Worm (Caenorhabditis elegans) whole organism, L4 larva: ENCODE measurements around the gene R10H10.4.

Source experiments
- F37D6.2 ChIP-seq: sonication (generic microtip); optimal IDR thresholded peaks from 2 replicates; lab custom pipeline; 2016; ENCODE audit warnings: mild to moderate bottlenecking, missing genetic modification characterization, missing compliant biosample characterization
- T20F7.1 ChIP-seq: fragments of 200-800 bp; sonication (Bioruptor generic); optimal IDR thresholded peaks from 2 replicates; lab custom pipeline; 2018; ENCODE audit warnings: mild to moderate bottlenecking, missing genetic modification characterization, missing compliant biosample characterization
- Y48G9A.11 ChIP-seq: fragments of 200-800 bp; sonication (Bioruptor generic); IDR thresholded peaks from 2 replicates; pipeline ENCODE4 v1.3.6; 2022; ENCODE audit warnings: missing genetic modification reagents, missing genetic modification characterization, missing compliant biosample characterization
- ZK546.5 ChIP-seq, 2 experiments: sonication (generic microtip); optimal IDR thresholded peaks; 2 replicates each; lab custom pipeline; 2017; ENCODE audit warnings: missing biosample characterization in 2 of 2, missing genetic modification characterization in 2 of 2
- aly-2 ChIP-seq: sonication (generic microtip); optimal IDR thresholded peaks from 2 replicates; lab custom pipeline; 2018; ENCODE audit warnings: missing biosample characterization, missing genetic modification characterization
- ama-1 ChIP-seq: fragments of 150-350 bp; optimal IDR thresholded peaks from 2 replicates; lab custom pipeline; 2014; ENCODE audit warnings: inconsistent platforms, mixed read lengths
- attf-4 ChIP-seq: sonication (generic microtip); optimal IDR thresholded peaks from 3 replicates; lab custom pipeline; 2017; ENCODE audit warnings: missing biosample characterization, missing genetic modification characterization
- ceh-20 ChIP-seq: fragments of 200-800 bp; sonication (Bioruptor generic); IDR thresholded peaks from 2 replicates; pipeline ENCODE4 v1.3.6; 2022; ENCODE audit warnings: missing genetic modification reagents, missing genetic modification characterization, missing compliant biosample characterization
- ceh-62 ChIP-seq: sonication (generic microtip); optimal IDR thresholded peaks from 2 replicates; lab custom pipeline; 2017; ENCODE audit warnings: missing biosample characterization, missing genetic modification characterization
- ceh-82 ChIP-seq: sonication (generic microtip); optimal IDR thresholded peaks from 2 replicates; lab custom pipeline; 2017; ENCODE audit warnings: missing biosample characterization, missing genetic modification characterization
- cey-2 ChIP-seq: sonication (generic microtip); optimal IDR thresholded peaks from 3 replicates; lab custom pipeline; 2017; ENCODE audit warnings: missing genetic modification characterization, mild to moderate bottlenecking, missing compliant biosample characterization, antibody characterized with exemption, borderline replicate concordance; ENCODE audit not compliant: insufficient read depth
- daf-12 ChIP-seq: fragments of 150-350 bp; optimal IDR thresholded peaks from 2 replicates; lab custom pipeline; 2014; ENCODE audit warnings: missing biosample characterization, missing genetic modification reagents, missing genetic modification characterization
- daf-16 ChIP-seq, 3 experiments: sonication (generic microtip); optimal IDR thresholded peaks; 2 replicates each; lab custom pipeline; 2016 to 2017; ENCODE audit warnings: missing genetic modification characterization in 3 of 3, missing genetic modification reagents in 3 of 3, mild to moderate bottlenecking in 2 of 3, missing compliant biosample characterization in 2 of 3, missing biosample characterization in 1 of 3, moderate library complexity in 1 of 3
- daf-8 ChIP-seq: fragments of 200-800 bp; sonication (Bioruptor generic); IDR thresholded peaks from 2 replicates; pipeline ENCODE4 v1.3.6; 2022; ENCODE audit warnings: missing genetic modification characterization, missing compliant biosample characterization
- dve-1 ChIP-seq: sonication (generic microtip); optimal IDR thresholded peaks from 2 replicates; lab custom pipeline; 2017; ENCODE audit warnings: antibody characterized with exemption, mild to moderate bottlenecking, missing genetic modification characterization, missing compliant biosample characterization; ENCODE audit not compliant: insufficient read depth
- egl-27 ChIP-seq: sonication (generic microtip); optimal IDR thresholded peaks from 3 replicates; lab custom pipeline; 2017; ENCODE audit warnings: missing biosample characterization, missing genetic modification reagents, missing genetic modification characterization
- egl-43 ChIP-seq: fragments of 200-800 bp; sonication (Bioruptor generic); IDR thresholded peaks from 2 replicates; pipeline ENCODE4 v1.3.6; 2022; ENCODE audit warnings: missing genetic modification reagents, missing genetic modification characterization, missing compliant biosample characterization
- fkh-10 ChIP-seq: fragments of 150-350 bp; optimal IDR thresholded peaks from 2 replicates; lab custom pipeline; 2014; ENCODE audit warnings: missing biosample characterization, missing genetic modification reagents, missing genetic modification characterization
- fos-1 ChIP-seq: fragments of 150-350 bp; optimal IDR thresholded peaks from 2 replicates; lab custom pipeline; 2014; ENCODE audit warnings: missing biosample characterization, missing genetic modification characterization
- hif-1 ChIP-seq, 2 experiments: sonication (generic microtip); optimal IDR thresholded peaks; 2 replicates each; lab custom pipeline; 2016 to 2017; ENCODE audit warnings: missing compliant biosample characterization in 2 of 2, missing genetic modification characterization in 2 of 2, missing genetic modification reagents in 2 of 2, missing genotype in 2 of 2, mild to moderate bottlenecking in 1 of 2
- hlh-11 ChIP-seq: fragments of 200-800 bp; sonication (Bioruptor generic); optimal IDR thresholded peaks from 2 replicates; lab custom pipeline; 2018; ENCODE audit warnings: mild to moderate bottlenecking, missing genetic modification characterization, missing compliant biosample characterization
- hlh-30 ChIP-seq: sonication (generic microtip); optimal IDR thresholded peaks from 2 replicates; lab custom pipeline; 2017; ENCODE audit warnings: antibody characterized with exemption, mild to moderate bottlenecking, missing genetic modification characterization, missing compliant biosample characterization; ENCODE audit not compliant: insufficient read depth
- lim-7 ChIP-seq: fragments of 200-800 bp; sonication (Bioruptor generic); IDR thresholded peaks from 2 replicates; pipeline ENCODE4 v1.3.6; 2022; ENCODE audit warnings: missing genetic modification characterization, missing compliant biosample characterization
- lin-1 ChIP-seq: fragments of 200-800 bp; sonication (Bioruptor generic); IDR thresholded peaks from 2 replicates; pipeline ENCODE4 v1.3.6; 2022; ENCODE audit warnings: missing genetic modification reagents, missing genetic modification characterization, missing compliant biosample characterization
- lin-38 ChIP-seq: fragments of 200-800 bp; sonication (Bioruptor generic); IDR thresholded peaks from 2 replicates; pipeline ENCODE4 v1.3.6; 2022; ENCODE audit warnings: missing genetic modification reagents, missing genetic modification characterization, missing compliant biosample characterization
- lin-39 ChIP-seq: fragments of 150-350 bp; optimal IDR thresholded peaks from 2 replicates; lab custom pipeline; 2014; ENCODE audit warnings: missing biosample characterization, missing genetic modification reagents, missing genetic modification characterization
- lir-3 ChIP-seq: sonication (generic microtip); optimal IDR thresholded peaks from 2 replicates; lab custom pipeline; 2016; ENCODE audit warnings: mild to moderate bottlenecking, missing genetic modification characterization, missing compliant biosample characterization
- madf-9 ChIP-seq: fragments of 200-800 bp; sonication (Bioruptor generic); conservative IDR thresholded peaks from 2 replicates; pipeline ENCODE4 v1.3.6; 2022; ENCODE audit warnings: missing genetic modification reagents, missing genetic modification characterization, missing compliant biosample characterization
- mdl-1 ChIP-seq, 2 experiments: fragments of 150-350 bp in 1 of 2; sonication (generic microtip) in 1 of 2; optimal IDR thresholded peaks; 2 replicates each; lab custom pipeline; 2014 to 2017; ENCODE audit warnings: missing biosample characterization in 2 of 2, missing genetic modification characterization in 2 of 2
- mdt-29 ChIP-seq: fragments of 200-800 bp; sonication (Bioruptor generic); IDR thresholded peaks from 2 replicates; pipeline ENCODE4 v1.3.6; 2022; ENCODE audit warnings: missing genetic modification reagents, missing genetic modification characterization, missing compliant biosample characterization
- mep-1 ChIP-seq: fragments of 150-350 bp; sonication (generic microtip); optimal IDR thresholded peaks from 3 replicates; lab custom pipeline; 2014; ENCODE audit warnings: missing biosample characterization, missing genetic modification characterization
- mxl-2 ChIP-seq: fragments of 200-800 bp; sonication (Bioruptor generic); conservative IDR thresholded peaks from 2 replicates; pipeline ENCODE4 v1.3.6; 2022; ENCODE audit warnings: missing genetic modification reagents, missing genetic modification characterization, missing compliant biosample characterization
- nhr-102 ChIP-seq: sonication (generic microtip); optimal IDR thresholded peaks from 2 replicates; lab custom pipeline; 2016; ENCODE audit warnings: mild to moderate bottlenecking, missing genetic modification characterization, moderate library complexity, missing compliant biosample characterization
- nhr-111 ChIP-seq: fragments of 200-800 bp; sonication (Bioruptor generic); optimal IDR thresholded peaks from 2 replicates; lab custom pipeline; 2018; ENCODE audit warnings: mild to moderate bottlenecking, missing genetic modification characterization, missing compliant biosample characterization
- nhr-237 ChIP-seq: sonication (generic microtip); optimal IDR thresholded peaks from 2 replicates; lab custom pipeline; 2017; ENCODE audit warnings: missing biosample characterization, missing genetic modification characterization
- nhr-28 ChIP-seq: fragments of 150-350 bp; optimal IDR thresholded peaks from 2 replicates; lab custom pipeline; 2014; ENCODE audit warnings: missing biosample characterization, missing genetic modification characterization
- nhr-41 ChIP-seq: fragments of 200-800 bp; sonication (Bioruptor generic); IDR thresholded peaks from 2 replicates; pipeline ENCODE4 v1.3.6; 2022; ENCODE audit warnings: missing genetic modification reagents, missing genetic modification characterization, missing compliant biosample characterization
- nhr-48 ChIP-seq: sonication (generic microtip); optimal IDR thresholded peaks from 2 replicates; lab custom pipeline; 2016; ENCODE audit warnings: mild to moderate bottlenecking, missing genetic modification characterization, missing compliant biosample characterization
- nhr-6 ChIP-seq: fragments of 150-350 bp; optimal IDR thresholded peaks from 2 replicates; lab custom pipeline; 2014; ENCODE audit warnings: missing biosample characterization, missing genetic modification characterization
- nhr-76 ChIP-seq: fragments of 150-350 bp; optimal IDR thresholded peaks from 2 replicates; lab custom pipeline; 2014; ENCODE audit warnings: missing biosample characterization, missing genetic modification characterization
- php-3 ChIP-seq: fragments of 200-800 bp; sonication (Bioruptor generic); IDR thresholded peaks from 2 replicates; pipeline ENCODE4 v1.3.6; 2022; ENCODE audit warnings: missing genetic modification reagents, missing genetic modification characterization, missing compliant biosample characterization
- rbr-2 ChIP-seq: sonication (generic microtip); optimal IDR thresholded peaks from 2 replicates; lab custom pipeline; 2016; ENCODE audit warnings: missing genotype, missing genetic modification characterization, missing compliant biosample characterization
- saeg-2 ChIP-seq: fragments of 200-800 bp; sonication (Bioruptor generic); IDR thresholded peaks from 2 replicates; pipeline ENCODE4 v1.3.6; 2022; ENCODE audit warnings: missing genetic modification reagents, missing genetic modification characterization, missing compliant biosample characterization
- snpc-4 ChIP-seq: fragments of 150-350 bp; optimal IDR thresholded peaks from 2 replicates; lab custom pipeline; 2014; ENCODE audit warnings: missing biosample characterization, missing genetic modification characterization
- spr-1 ChIP-seq: sonication (generic microtip); optimal IDR thresholded peaks from 2 replicates; lab custom pipeline; 2016; ENCODE audit warnings: mild to moderate bottlenecking, missing genetic modification characterization, missing compliant biosample characterization
- tra-1 ChIP-seq: fragments of 200-800 bp; sonication (Bioruptor generic); IDR thresholded peaks from 2 replicates; pipeline ENCODE4 v1.3.6; 2022; ENCODE audit warnings: missing genetic modification reagents, missing genetic modification characterization, missing compliant biosample characterization
- unc-130 ChIP-seq: sonication (generic microtip); optimal IDR thresholded peaks from 2 replicates; lab custom pipeline; 2016; ENCODE audit warnings: missing genetic modification reagents, missing genetic modification characterization, missing compliant biosample characterization
- unc-62 ChIP-seq, 3 experiments: fragments of 150-350 bp in 1 of 3; sonication (generic microtip); optimal IDR thresholded peaks in 2 of 3; peaks in 1 of 3; 1 replicate in 1 of 3; 2 replicates in 2 of 3; lab custom pipeline; 2014 to 2017; ENCODE audit warnings: missing biosample characterization in 3 of 3, missing genetic modification characterization in 3 of 3, missing genetic modification reagents in 3 of 3, missing genotype in 1 of 3
- zag-1 ChIP-seq: fragments of 150-350 bp; optimal IDR thresholded peaks from 2 replicates; lab custom pipeline; 2014; ENCODE audit warnings: missing biosample characterization, missing genetic modification characterization
- ztf-11 ChIP-seq: fragments of 150-350 bp; optimal IDR thresholded peaks from 2 replicates; lab custom pipeline; 2014; ENCODE audit warnings: missing biosample characterization, missing genetic modification characterization
- ztf-7 ChIP-seq: fragments of 150-350 bp; optimal IDR thresholded peaks from 2 replicates; lab custom pipeline; 2014; ENCODE audit warnings: missing biosample characterization, missing genetic modification characterization

R10H10.4 gene

DNA sequence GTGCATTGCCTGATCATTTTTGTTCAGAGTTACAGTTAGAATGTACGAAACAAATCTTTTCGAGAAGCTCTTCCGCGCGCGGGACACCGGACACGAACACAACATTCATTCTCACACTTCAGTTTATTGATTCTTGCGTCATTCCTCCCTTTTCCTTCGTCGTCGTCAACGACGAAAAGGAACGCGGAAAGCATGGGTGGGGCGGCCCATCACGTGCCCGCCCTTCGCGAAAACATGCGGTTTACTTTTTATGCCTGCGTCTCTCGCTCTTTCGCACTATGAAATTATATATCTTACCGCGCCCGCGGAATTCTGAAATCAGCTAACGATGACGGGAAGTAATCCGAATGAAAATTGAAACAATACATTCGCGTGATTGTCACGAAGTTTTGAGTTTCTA is 14.1 kb downstream of the R10H10.4 start (continued):
- TF ChIP-seq nhr-237 (no peak), fkh-10 (no peak), nhr-76 (tag; lab: Kevin White, UChicago) (no peak), nhr-41 (GFP tag; lab: Robert Waterston, UW) (no peak), mep-1 (tag; lab: Kevin White, UChicago) (peak; percentile 51), nhr-6 (tag; lab: Kevin White, UChicago) (no peak), lir-3 (tag; lab: Kevin White, UChicago) (no peak), snpc-4 (tag; lab: Kevin White, UChicago) (no peak), spr-1 (peak; percentile 46), unc-62 (GFP tag; optimal IDR thresholded peaks at IDR 0.05 in 1 of 2; lab: Kevin White, UChicago) (peak in 1 of 2 experiments; percentile 96), unc-62 (tag; optimal IDR thresholded peaks at IDR 0.05; lab: Kevin White, UChicago) (no peak), php-3 (GFP tag; lab: Robert Waterston, UW) (no peak), T20F7.1 (GFP tag; lab: Kevin White, UChicago) (no peak), lin-1 (0 out of 2 replicates have a peak, but pooled peaks have one; percentile 32), nhr-28 (tag; lab: Kevin White, UChicago) (peak; percentile 31), ZK546.5 (tag; optimal IDR thresholded peaks at IDR 0.05; lab: Kevin White, UChicago) (no peak), mdl-1 (tag; optimal IDR thresholded peaks at IDR 0.05; lab: Kevin White, UChicago) (peak; percentile 57 to 89), lin-38 (GFP tag; lab: Robert Waterston, UW) (no peak), egl-27 (tag; lab: Kevin White, UChicago) (no peak), mdt-29 (GFP tag; lab: Robert Waterston, UW) (no peak), unc-130 (peak; percentile 24), cey-2 (tag; lab: Kevin White, UChicago) (no peak), F37D6.2 (tag; lab: Kevin White, UChicago) (peak; percentile 29), zag-1 (tag; lab: Kevin White, UChicago) (no peak), daf-8 (GFP tag; lab: Robert Waterston, UW) (no peak), Y48G9A.11 (GFP tag; lab: Robert Waterston, UW) (no peak), ceh-62 (tag; lab: Kevin White, UChicago) (no peak), nhr-111 (GFP tag; lab: Kevin White, UChicago) (no peak), ceh-20 (GFP tag; lab: Robert Waterston, UW) (peak; percentile 62; the same call in 1 of the 2 replicates), nhr-48 (tag; lab: Kevin White, UChicago) (peak; percentile 64), ama-1 (peak; percentile 61), mxl-2 (no peak), nhr-102 (tag; lab: Kevin White, UChicago) (no peak), aly-2 (tag; lab: Kevin White, UChicago) (no peak), daf-16 (GFP tag; optimal IDR thresholded peaks at IDR 0.05; lab: Kevin White, UChicago) (peak in 1 of 2 experiments; percentile 29), daf-16 (tag; optimal IDR thresholded peaks at IDR 0.05; lab: Kevin White, UChicago) (peak; percentile 44), daf-12 (tag; lab: Kevin White, UChicago) (no peak), tra-1 (0 out of 2 replicates have a peak, but pooled peaks have one; percentile 40), rbr-2 (peak; percentile 46), ztf-11 (tag; lab: Kevin White, UChicago) (no peak), lim-7 (no peak), hlh-11 (peak; percentile 82), madf-9 (peak; percentile 92), saeg-2 (GFP tag; lab: Robert Waterston, UW) (0 out of 2 replicates have a peak, but pooled peaks have one; percentile 11), hlh-30 (peak; percentile 98), dve-1 (tag; lab: Kevin White, UChicago) (peak; percentile 67), lin-39 (tag; lab: Kevin White, UChicago) (no peak), fos-1 (tag; lab: Kevin White, UChicago) (no peak), egl-43 (GFP tag; lab: Robert Waterston, UW) (peak; percentile 48; the same call in 1 of the 2 replicates), attf-4 (tag; lab: Kevin White, UChicago) (no peak), ztf-7 (tag; lab: Kevin White, UChicago) (peak; percentile 15), hif-1 (tag; optimal IDR thresholded peaks at IDR 0.05; lab: Kevin White, UChicago) (peak in 1 of 2 experiments; percentile 52), ceh-82 (tag; lab: Kevin White, UChicago) (no peak)
